Worm (Caenorhabditis elegans): Measurements from ENCODE around the gene mrp-2.

Gene mrp-2

ce11 chrX:591056-591455 lies 18.6 kb upstream of the mrp-2 start:
- TF ChIP-seq unc-62 (GFP tag; optimal IDR thresholded peaks at IDR 0.05) (no peak), mab-5 (tag; optimal IDR thresholded peaks at IDR 0.05) (no peak), nhr-25 (tag; optimal IDR thresholded peaks at IDR 0.05) (no peak), sma-3 (GFP tag; optimal IDR thresholded peaks at IDR 0.05) (no peak), unc-39 (tag; optimal IDR thresholded peaks at IDR 0.05) (no peak), lin-39 (tag; optimal IDR thresholded peaks at IDR 0.05) (no peak), nhr-11 (tag; optimal IDR thresholded peaks at IDR 0.05) (no peak), ztf-11 (tag; optimal IDR thresholded peaks at IDR 0.05) (no peak), mdl-1 (tag; optimal IDR thresholded peaks at IDR 0.05) (no peak), nhr-77 (tag; optimal IDR thresholded peaks at IDR 0.05) (no peak), ztf-4 (tag; optimal IDR thresholded peaks at IDR 0.05) (no peak), snpc-4 (tag; optimal IDR thresholded peaks at IDR 0.05) (no peak), gmeb-1 (tag; optimal IDR thresholded peaks at IDR 0.05) (no peak), crh-2 (tag; optimal IDR thresholded peaks at IDR 0.05) (no peak), fos-1 (tag; optimal IDR thresholded peaks at IDR 0.05) (no peak), nhr-12 (tag; optimal IDR thresholded peaks at IDR 0.05) (no peak), alr-1 (tag; optimal IDR thresholded peaks at IDR 0.05) (no peak)

ce11 chrX:587798-588197 lies 15.3 kb upstream of the mrp-2 start, which contains the start of gene mrp-1:
mrp-1 (minus strand) TSS chrX:587898.
- TF ChIP-seq nhr-129 (tag; optimal IDR thresholded peaks at IDR 0.05) (no peak), unc-62 (GFP tag; optimal IDR thresholded peaks at IDR 0.05) (no peak), mbf-1 (tag; optimal IDR thresholded peaks at IDR 0.05) (no peak)

- peak; percentile 11 for TF ChIP-seq ceh-16 (tag; optimal IDR thresholded peaks at IDR 0.05)
- TF ChIP-seq nhr-12 (tag; optimal IDR thresholded peaks at IDR 0.05), result no peak
- TF ChIP-seq elt-1 (tag; optimal IDR thresholded peaks at IDR 0.05), result peak; percentile 41
- peak; percentile 11 for TF ChIP-seq nhr-25 (tag; optimal IDR thresholded peaks at IDR 0.05)
Observed at ce11 chrX:585598-586217, 13.2 kb upstream of the mrp-2 start.

ce11 chrX:581754-582153 lies 9.3 kb upstream of the mrp-2 start:
- TF ChIP-seq ztf-1 (GFP tag; conservative IDR thresholded peaks at IDR 0.05) (no peak), ztf-11 (tag; optimal IDR thresholded peaks at IDR 0.05) (no peak), skn-1 (tag; optimal IDR thresholded peaks at IDR 0.05) (no peak), blmp-1 (tag; optimal IDR thresholded peaks at IDR 0.05; ENCODE audit: insufficient read depth) (no peak), ceh-16 (tag; optimal IDR thresholded peaks at IDR 0.05) (no peak), sma-9 (GFP tag; optimal IDR thresholded peaks at IDR 0.05) (no peak), sma-9 (tag; optimal IDR thresholded peaks at IDR 0.05) (no peak), ZK546.5 (tag; optimal IDR thresholded peaks at IDR 0.05) (no peak), nhr-21 (tag; optimal IDR thresholded peaks at IDR 0.05) (no peak), mbf-1 (tag; optimal IDR thresholded peaks at IDR 0.05) (no peak)

ce11 chrX:575084-575483 lies 2.6 kb upstream of the mrp-2 start:
- TF ChIP-seq unc-55 (GFP tag; optimal IDR thresholded peaks at IDR 0.05), result peak; percentile 36
- no peak for TF ChIP-seq gmeb-1 (tag; optimal IDR thresholded peaks at IDR 0.05)
- no peak for TF ChIP-seq zag-1 (tag; optimal IDR thresholded peaks at IDR 0.05)
- TF ChIP-seq C34F6.9 (tag; optimal IDR thresholded peaks at IDR 0.05), result no peak

- TF ChIP-seq lin-11 (tag; optimal IDR thresholded peaks at IDR 0.05) (peak; percentile 54), nhr-129 (tag; optimal IDR thresholded peaks at IDR 0.05) (peak; percentile 96), mdl-1 (tag; optimal IDR thresholded peaks at IDR 0.05) (peak in 1 of 2 experiments; percentile 35), nhr-77 (tag; optimal IDR thresholded peaks at IDR 0.05) (no peak), ceh-16 (tag; optimal IDR thresholded peaks at IDR 0.05) (no peak), ztf-4 (tag; optimal IDR thresholded peaks at IDR 0.05) (peak; percentile 4), blmp-1 (tag; optimal IDR thresholded peaks at IDR 0.05; ENCODE audit: insufficient read depth) (no peak), lin-13 (GFP tag; optimal IDR thresholded peaks at IDR 0.05) (peak; percentile 15), C34F6.9 (tag; optimal IDR thresholded peaks at IDR 0.05) (peak; percentile 84), fos-1 (tag; optimal IDR thresholded peaks at IDR 0.05) (peak; percentile 15), F13H6.1 (tag; optimal IDR thresholded peaks at IDR 0.05) (peak; percentile 46), snpc-4 (tag; optimal IDR thresholded peaks at IDR 0.05) (peak; percentile 17), nhr-25 (tag; optimal IDR thresholded peaks at IDR 0.05) (peak; percentile 15), sma-9 (GFP tag; optimal IDR thresholded peaks at IDR 0.05) (peak; percentile 74), sma-9 (tag; optimal IDR thresholded peaks at IDR 0.05) (no peak), unc-55 (GFP tag; optimal IDR thresholded peaks at IDR 0.05) (peak; percentile 92), lsy-2 (tag; optimal IDR thresholded peaks at IDR 0.05) (peak in 1 of 2 experiments; percentile 47), peb-1 (tag; optimal IDR thresholded peaks at IDR 0.05) (no peak), sem-4 (tag; optimal IDR thresholded peaks at IDR 0.05) (peak; percentile 2), ZK546.5 (tag; optimal IDR thresholded peaks at IDR 0.05) (no peak), zag-1 (tag; optimal IDR thresholded peaks at IDR 0.05) (peak; percentile 59), egl-27 (tag; optimal IDR thresholded peaks at IDR 0.05) (no peak), alr-1 (tag; optimal IDR thresholded peaks at IDR 0.05) (no peak), crh-2 (tag; optimal IDR thresholded peaks at IDR 0.05) (peak; percentile 31), mbf-1 (tag; optimal IDR thresholded peaks at IDR 0.05) (no peak), ztf-1 (GFP tag; conservative IDR thresholded peaks at IDR 0.05) (no peak), nhr-10 (tag; optimal IDR thresholded peaks at IDR 0.05) (no peak)
Observed at ce11 chrX:573270-573669, 769 bp upstream of the mrp-2 start.
